Worm (Caenorhabditis elegans): ENCODE data around the gene F42G2.7.

F42G2.7 gene

DNA sequence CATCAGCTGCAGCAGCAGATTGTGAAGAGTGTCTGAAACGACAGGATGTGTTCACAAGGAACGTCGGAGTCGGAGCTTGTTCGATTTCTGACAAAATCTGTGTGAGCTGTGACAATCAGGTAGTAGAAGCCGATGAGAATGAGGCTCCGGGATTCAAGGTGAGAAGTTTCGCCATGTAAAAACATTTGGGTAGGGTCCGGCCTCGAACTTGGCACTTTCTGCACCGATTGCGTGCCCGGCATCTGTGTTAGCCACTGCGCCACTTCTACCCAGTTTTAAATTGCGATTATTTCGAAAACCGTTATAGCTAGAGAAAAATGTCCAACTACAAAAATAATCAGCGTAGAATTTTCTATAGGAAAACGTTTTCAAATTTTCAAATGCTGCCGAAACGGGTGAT is 28.8 kb downstream of the F42G2.7 start:
- TF ChIP-seq flh-1 (GFP tag; optimal IDR thresholded peaks at IDR 0.05), result no peak
- no peak for TF ChIP-seq nhr-76 (tag; optimal IDR thresholded peaks at IDR 0.05)
- TF ChIP-seq lin-13 (tag; optimal IDR thresholded peaks at IDR 0.05), result no peak
- TF ChIP-seq tbx-8 (GFP tag; optimal IDR thresholded peaks at IDR 0.05), result no peak
- no peak for TF ChIP-seq lsy-2 (tag; optimal IDR thresholded peaks at IDR 0.05)
- TF ChIP-seq snpc-4 (tag; optimal IDR thresholded peaks at IDR 0.05), result no peak

DNA sequence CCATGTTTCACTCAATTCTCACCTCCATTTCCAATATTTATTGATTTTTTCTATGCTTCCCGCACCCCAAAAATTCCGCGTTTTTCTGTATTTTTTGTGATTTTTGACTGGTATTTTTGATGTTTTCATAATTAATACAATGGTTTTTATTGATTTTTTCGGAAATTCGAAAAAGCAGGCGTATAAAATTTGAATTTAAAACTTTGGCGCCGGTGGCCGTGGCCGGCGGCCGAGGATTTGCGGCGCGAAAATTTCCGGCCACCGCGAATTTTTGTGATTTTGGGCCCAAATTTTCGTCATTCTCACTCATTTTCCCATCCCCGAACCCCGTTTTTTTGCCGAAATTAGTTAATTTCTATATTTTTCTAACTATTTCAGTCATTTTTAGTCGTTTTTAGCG is 33.0 kb downstream of the F42G2.7 start:
- no peak for TF ChIP-seq lin-32 (GFP tag; optimal IDR thresholded peaks at IDR 0.05)
- TF ChIP-seq lsy-2 (tag; optimal IDR thresholded peaks at IDR 0.05), result peak; percentile 1
- no peak for TF ChIP-seq zip-8 (tag; optimal IDR thresholded peaks at IDR 0.05)
- TF ChIP-seq nhr-2 (tag; optimal IDR thresholded peaks at IDR 0.05), result no peak
- peak; percentile 4 for TF ChIP-seq mls-2 (tag; optimal IDR thresholded peaks at IDR 0.05)
- no peak for TF ChIP-seq ces-1 (GFP tag; optimal IDR thresholded peaks at IDR 0.05)
- no peak for TF ChIP-seq sptf-1 (tag; optimal IDR thresholded peaks at IDR 0.05)
- TF ChIP-seq tbx-8 (GFP tag; optimal IDR thresholded peaks at IDR 0.05), result no peak
- no peak for TF ChIP-seq nhr-12 (tag; optimal IDR thresholded peaks at IDR 0.05)
- no peak for TF ChIP-seq elt-3 (tag; optimal IDR thresholded peaks at IDR 0.05)
- no peak for TF ChIP-seq M03D4.4 (tag; optimal IDR thresholded peaks at IDR 0.05)
- TF ChIP-seq elt-1 (tag; optimal IDR thresholded peaks at IDR 0.05; ENCODE audit: borderline replicate concordance, insufficient read depth), result no peak
- peak; percentile 42 for TF ChIP-seq mep-1 (tag; optimal IDR thresholded peaks at IDR 0.05)
- no peak for TF ChIP-seq flh-1 (GFP tag; optimal IDR thresholded peaks at IDR 0.05)
- no peak for TF ChIP-seq ceh-83 (GFP tag; optimal IDR thresholded peaks at IDR 0.05)
- TF ChIP-seq nhr-28 (tag; optimal IDR thresholded peaks at IDR 0.05), result no peak

DNA sequence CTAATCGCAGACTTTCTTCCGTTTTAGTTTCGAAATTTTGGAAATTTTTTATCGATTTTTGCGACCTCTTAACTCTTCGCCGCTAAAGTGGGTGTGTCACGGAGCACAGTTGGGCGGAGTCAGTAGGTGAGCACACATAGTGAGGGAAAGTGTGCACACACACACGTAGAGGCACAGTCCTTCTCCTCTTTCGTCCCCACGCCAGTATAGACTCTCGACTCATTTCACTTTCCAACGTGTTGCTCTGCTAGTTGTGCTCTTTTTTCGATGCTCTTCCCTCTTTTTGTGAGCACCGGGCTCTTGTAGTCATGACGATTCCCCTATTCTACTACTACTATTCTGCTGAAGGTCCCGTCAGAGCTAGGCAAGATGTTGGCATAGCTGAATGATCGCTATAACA is 34.5 kb downstream of the F42G2.7 start:
- TF ChIP-seq ceh-83 (GFP tag; optimal IDR thresholded peaks at IDR 0.05) (peak; percentile 23), pha-4 (tag; optimal IDR thresholded peaks at IDR 0.05) (peak; percentile 27), unc-120 (tag; optimal IDR thresholded peaks at IDR 0.05; ENCODE audit: poor library complexity, severe bottlenecking) (no peak)

DNA sequence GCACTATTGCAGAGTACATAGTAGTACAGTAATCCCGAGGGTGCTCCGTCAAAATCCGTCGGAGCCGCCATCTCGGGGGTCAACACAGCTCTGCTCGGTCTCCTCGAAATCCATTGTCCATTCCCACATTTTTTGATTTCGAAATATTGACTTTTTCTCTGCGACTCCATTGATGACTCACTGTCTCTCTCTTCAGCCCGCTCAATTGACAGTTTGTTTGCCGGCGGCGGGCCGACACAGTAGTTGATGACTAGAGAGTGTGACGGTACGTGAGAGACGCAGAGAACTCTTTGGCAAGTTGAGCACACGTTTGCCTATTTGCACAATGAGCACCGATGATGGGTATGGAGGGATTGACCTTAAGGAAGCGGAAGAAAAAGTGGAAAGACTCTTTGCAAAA is 36.9 kb downstream of the F42G2.7 start:
- TF ChIP-seq nhr-2 (tag; optimal IDR thresholded peaks at IDR 0.05) (peak; percentile 59), pha-4 (tag; optimal IDR thresholded peaks at IDR 0.05) (peak; percentile 86), ceh-39 (tag; optimal IDR thresholded peaks at IDR 0.05) (no peak), unc-120 (tag; optimal IDR thresholded peaks at IDR 0.05; ENCODE audit: poor library complexity, severe bottlenecking) (no peak), nhr-237 (tag; optimal IDR thresholded peaks at IDR 0.05) (peak; percentile 50)

DNA sequence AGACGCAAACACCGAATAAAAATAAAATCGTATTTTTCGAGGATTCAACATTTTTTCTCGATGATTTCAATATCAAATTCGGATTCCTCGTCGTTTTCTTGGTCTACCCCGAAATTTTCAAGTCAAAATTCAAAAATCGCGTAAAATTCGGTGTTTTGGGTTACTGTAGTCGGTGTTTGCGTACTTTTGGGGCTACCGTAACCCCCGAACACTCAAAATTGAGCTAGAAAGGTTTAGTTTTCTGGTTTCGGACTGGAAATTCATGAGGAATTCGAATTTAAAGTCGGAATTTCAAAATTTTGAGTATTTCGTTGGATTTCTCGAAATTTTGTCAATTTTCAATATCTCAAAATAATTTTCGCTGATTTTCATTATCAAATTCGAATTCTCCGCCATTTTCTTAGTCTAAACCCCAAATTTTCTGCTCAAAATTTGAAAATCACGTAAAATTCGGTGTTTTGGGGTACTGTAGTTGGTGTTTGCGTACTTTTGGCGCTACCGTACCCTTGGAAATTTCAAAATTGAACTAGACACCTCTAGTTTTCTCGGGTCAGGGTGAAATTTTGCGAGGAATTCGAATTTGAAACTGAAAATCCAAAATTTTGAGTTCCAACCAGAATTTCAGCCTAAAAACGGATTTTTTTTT is 38.1 kb downstream of the F42G2.7 start:
- no peak for TF ChIP-seq elt-3 (tag; optimal IDR thresholded peaks at IDR 0.05)
- peak; percentile 55 for TF ChIP-seq lin-13 (tag; optimal IDR thresholded peaks at IDR 0.05)
- TF ChIP-seq lsy-2 (tag; optimal IDR thresholded peaks at IDR 0.05), result peak; percentile 79

DNA sequence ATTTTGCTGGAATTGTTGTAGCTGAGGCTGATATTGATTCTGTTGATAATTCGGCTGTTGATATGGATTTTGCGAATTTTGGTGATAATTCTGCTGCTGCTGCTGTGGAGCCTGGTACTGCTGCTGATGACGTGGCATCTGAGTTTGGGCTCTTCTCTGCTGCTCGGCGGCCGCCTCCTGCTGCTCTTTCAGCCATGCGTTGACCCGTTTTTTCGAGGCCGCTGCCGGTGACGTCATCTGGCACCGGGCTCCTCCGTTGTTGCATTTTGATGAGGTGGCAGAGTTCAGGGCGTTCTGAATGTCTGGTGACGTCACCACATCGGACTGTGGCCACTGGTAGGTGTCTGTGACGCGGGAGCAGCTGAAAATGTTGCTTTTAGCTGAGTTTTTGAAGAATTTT is 39.0 kb downstream of the F42G2.7 start:
- TF ChIP-seq nhr-28 (tag; optimal IDR thresholded peaks at IDR 0.05) (no peak), zip-8 (tag; optimal IDR thresholded peaks at IDR 0.05) (peak; percentile 15)

DNA sequence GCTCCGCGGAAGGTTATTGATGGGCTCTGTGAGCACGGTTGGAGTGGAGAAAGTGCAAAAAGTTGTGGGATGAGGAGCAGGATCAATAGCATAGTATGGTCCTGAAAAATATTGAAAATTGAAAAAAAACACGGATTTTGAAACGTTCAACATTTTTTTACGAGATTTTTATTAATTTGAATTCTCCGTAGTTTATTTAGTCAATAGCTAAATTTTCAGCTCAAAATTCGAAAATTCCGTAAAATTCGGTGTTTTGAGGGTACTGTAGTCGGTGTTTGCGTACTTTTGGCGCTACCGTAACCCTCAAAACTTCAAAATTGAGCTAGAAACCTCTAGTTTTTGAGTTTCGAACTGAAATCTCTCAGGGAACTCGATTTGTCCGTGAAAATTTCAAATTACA is 40.9 kb downstream of the F42G2.7 start, which contains the start of gene pqn-42:
pqn-42 (minus strand) TSS at position 101 of the 400 bp plus-strand sequence.
- TF ChIP-seq ham-2 (GFP tag; optimal IDR thresholded peaks at IDR 0.05) (no peak), unc-62 (GFP tag; optimal IDR thresholded peaks at IDR 0.05) (no peak), lin-32 (GFP tag; optimal IDR thresholded peaks at IDR 0.05) (no peak), drap-1 (GFP tag; optimal IDR thresholded peaks at IDR 0.05) (no peak), ces-1 (GFP tag; optimal IDR thresholded peaks at IDR 0.05) (no peak), cnd-1 (tag; optimal IDR thresholded peaks at IDR 0.05) (no peak), zip-8 (tag; optimal IDR thresholded peaks at IDR 0.05) (no peak), unc-120 (tag; optimal IDR thresholded peaks at IDR 0.05; ENCODE audit: poor library complexity, severe bottlenecking) (no peak), ceh-83 (GFP tag; optimal IDR thresholded peaks at IDR 0.05) (no peak), ceh-39 (tag; optimal IDR thresholded peaks at IDR 0.05) (no peak), flh-1 (GFP tag; optimal IDR thresholded peaks at IDR 0.05) (no peak)
